Fruit fly (Drosophila melanogaster) whole organism, pupa: ENCODE results near the gene CG43693.

Experiments
- CG17806 ChIP-seq: fragments of 200-800 bp; sonication (Bioruptor generic); optimal IDR thresholded peaks from 2 replicates; lab custom pipeline; 2018; ENCODE audit warnings: missing biosample characterization, mild to moderate bottlenecking, missing genetic modification characterization, moderate library complexity
- CG8301 ChIP-seq: fragments of 200-800 bp; sonication (Bioruptor generic); optimal IDR thresholded peaks from 2 replicates; lab custom pipeline; 2018; ENCODE audit warnings: missing biosample characterization, mild to moderate bottlenecking, missing genetic modification characterization
- Ets98B ChIP-seq: fragments of 200-800 bp; sonication (Bioruptor generic); IDR thresholded peaks from 2 replicates; pipeline ENCODE4 v1.3.6; 2022; ENCODE audit warnings: missing biosample characterization, missing genetic modification characterization

DNA sequence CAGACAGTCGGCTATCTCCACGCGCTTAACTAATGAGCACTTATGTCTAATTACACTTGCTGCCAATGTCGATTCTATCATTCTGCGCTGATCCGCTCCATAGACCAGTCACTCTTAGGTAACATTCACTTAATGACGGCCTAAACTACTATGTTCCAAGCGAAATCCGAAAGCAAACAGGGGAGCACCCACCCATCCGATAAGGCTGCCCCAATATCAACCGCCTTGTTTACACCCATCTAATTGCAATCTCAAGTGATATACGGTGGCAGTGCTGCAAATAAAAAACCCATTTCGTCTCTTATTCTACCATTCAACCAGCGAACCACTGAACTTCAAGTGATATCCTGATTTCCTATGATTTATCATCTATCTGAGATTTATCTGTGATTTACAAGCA, 1.8 kb downstream of the CG43693 start:
- no peak for TF ChIP-seq CG8301
- TF ChIP-seq CG17806 (tag; lab: Kevin White, UChicago), result no peak
- TF ChIP-seq Ets98B (GFP tag; lab: Robert Waterston, UW), result no peak
